Worm (Caenorhabditis elegans): ENCODE measurements around the gene mlk-1.

DNA sequence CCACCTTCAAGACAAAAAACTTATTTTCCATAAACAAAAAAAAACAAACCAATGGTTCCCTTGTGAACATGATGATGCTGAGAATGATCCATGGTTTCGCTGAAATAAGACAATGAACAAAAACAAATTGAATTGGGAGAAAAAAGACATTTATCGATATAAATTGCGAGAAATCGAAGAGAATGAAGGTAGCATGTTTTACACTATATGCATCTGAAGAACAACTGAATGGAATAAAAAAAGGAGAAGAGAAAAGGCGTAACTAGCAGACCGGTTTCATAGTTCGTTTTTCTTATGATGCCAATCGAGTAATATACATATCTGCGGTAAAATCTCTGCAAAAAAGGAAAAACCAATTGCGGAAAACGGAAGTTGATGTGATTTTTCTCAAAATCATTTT lies 4.8 kb upstream of the mlk-1 start, which contains the start of gene Y58A7A.1:
- no peak for TF ChIP-seq unc-86 (tag; optimal IDR thresholded peaks at IDR 0.05)
- no peak for TF ChIP-seq sup-37 (GFP tag; optimal IDR thresholded peaks at IDR 0.05)
- TF ChIP-seq jun-1 (tag; optimal IDR thresholded peaks at IDR 0.05): no peak
- no peak for TF ChIP-seq skn-1 (tag; optimal IDR thresholded peaks at IDR 0.05)
- TF ChIP-seq sptf-1 (tag; optimal IDR thresholded peaks at IDR 0.05): no peak
